ENCODE assay signal across 1 fruit fly cellular context in the genomic region with DNA sequence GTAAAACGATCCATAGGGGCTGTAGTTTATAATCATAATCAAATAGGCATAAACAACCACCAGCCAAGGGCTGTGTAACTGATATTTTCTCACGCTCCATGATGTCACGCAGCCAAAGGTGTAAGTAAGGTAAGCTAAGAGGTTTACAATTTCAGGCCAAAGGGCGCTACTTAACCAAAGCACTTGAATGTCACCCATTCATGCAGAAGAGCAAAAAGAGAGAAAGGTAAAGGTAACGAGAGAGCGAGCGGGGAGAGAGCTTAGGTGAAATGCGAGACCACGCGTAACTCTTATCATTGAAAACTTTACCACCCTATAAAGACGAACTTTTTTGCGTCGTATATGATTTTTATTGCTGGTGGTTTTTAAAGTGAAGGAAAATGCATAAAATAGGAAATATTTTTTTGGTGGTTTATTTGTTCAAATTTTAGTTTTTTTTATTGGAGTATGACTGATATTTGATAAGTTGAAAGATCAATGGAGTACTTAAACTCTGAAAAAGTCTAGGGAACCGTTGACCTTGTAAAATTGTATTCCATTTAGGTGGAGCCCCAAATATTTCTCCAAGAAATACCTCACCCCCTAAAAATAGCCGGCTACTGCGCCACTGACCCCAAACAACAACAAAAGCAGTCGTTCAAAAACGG.
TF ChIP-seq lines count a peak whose summit lies in the region.

No protein-coding gene starts in this region.

TF ChIP-seq in whole organism, embryonic, 481 proteins besides CTCF, POLR2A, EP300 and RAD21 (continued from another document):
- peak; percentile 58 for TF ChIP-seq fd64A (GFP tag; optimal IDR thresholded peaks at IDR 0.05; lab: Kevin White, UChicago)
- peak; percentile 97 for TF ChIP-seq tx (GFP tag; optimal IDR thresholded peaks at IDR 0.05; lab: Kevin White, UChicago)
- no peak for TF ChIP-seq chinmo (GFP tag; IDR thresholded peaks at IDR 0.05; lab: Robert Waterston, UW; ENCODE audit: partially characterized antibody)
- no peak for TF ChIP-seq Doc3 (GFP tag; IDR thresholded peaks at IDR 0.05; lab: Robert Waterston, UW; ENCODE audit: partially characterized antibody)
- TF ChIP-seq Eip74EF (GFP tag; optimal IDR thresholded peaks at IDR 0.05; lab: Kevin White, UChicago) = peak in 1 of 2 experiments; percentile 91
- TF ChIP-seq kah (GFP tag; optimal IDR thresholded peaks at IDR 0.05; lab: Kevin White, UChicago) = peak; percentile 63
- peak; percentile 98 for TF ChIP-seq pnt (GFP tag; optimal IDR thresholded peaks at IDR 0.05; lab: Kevin White, UChicago)
- TF ChIP-seq CG12659 (GFP tag; optimal IDR thresholded peaks at IDR 0.05; lab: Kevin White, UChicago) = peak; percentile 97
- TF ChIP-seq nerfin-1 (tag; optimal IDR thresholded peaks at IDR 0.05; lab: Kevin White, UChicago) = peak; percentile 48
- peak; percentile 60 for TF ChIP-seq CG31388 (GFP tag; optimal IDR thresholded peaks at IDR 0.05; lab: Kevin White, UChicago)
- peak; percentile 79 for TF ChIP-seq CG3995 (GFP tag; optimal IDR thresholded peaks at IDR 0.05; lab: Kevin White, UChicago)
- peak; percentile 85 for TF ChIP-seq CG4328 (GFP tag; optimal IDR thresholded peaks at IDR 0.05; lab: Kevin White, UChicago)
- TF ChIP-seq zfh2 (GFP tag; optimal IDR thresholded peaks at IDR 0.05; lab: Kevin White, UChicago) = peak; percentile 99
- peak; percentile 83 for TF ChIP-seq Blimp-1 (GFP tag; optimal IDR thresholded peaks at IDR 0.05; lab: Kevin White, UChicago)
